Fruit fly (Drosophila melanogaster) whole organism: ENCODE measurements around the gene Sec10.

Experiments used
- CG8478 ChIP-seq: fragments of >200 bp; optimal IDR thresholded peaks from 2 replicates; lab custom pipeline; 2018; ENCODE audit warnings: inconsistent platforms
- Dll ChIP-seq: fragments of >200 bp; optimal IDR thresholded peaks from 2 replicates; lab custom pipeline; 2017
- EcR ChIP-seq, 2 experiments: fragments of >200 bp; optimal IDR thresholded peaks; 2 replicates each; lab custom pipeline; 2017; ENCODE audit warnings: missing biosample characterization in 2 of 2, missing genetic modification characterization in 2 of 2, missing genetic modification reagents in 2 of 2
- pan ChIP-seq: fragments of >200 bp; optimal IDR thresholded peaks from 2 replicates; lab custom pipeline; 2017
- psq ChIP-seq: fragments of >200 bp; optimal IDR thresholded peaks from 2 replicates; lab custom pipeline; 2017
- usp ChIP-seq: fragments of >200 bp; optimal IDR thresholded peaks from 2 replicates; lab custom pipeline; 2017; ENCODE audit warnings: missing biosample characterization, missing genetic modification characterization, mixed read lengths

Sec10 gene

dm6 chr3R:24150103-24150502, 15.5 kb downstream of the Sec10 start, which contains the start of gene p38c:
Gene p38c, minus strand, starts transcription at chr3R:24150203.
- TF ChIP-seq psq (lab: Kevin White, UChicago), result no peak
- TF ChIP-seq pan (lab: Kevin White, UChicago), result no peak
- TF ChIP-seq usp (GFP tag; lab: Kevin White, UChicago), result no peak
- TF ChIP-seq EcR (GFP tag; optimal IDR thresholded peaks at IDR 0.05; lab: Kevin White, UChicago), result no peak
- TF ChIP-seq CG8478 (lab: Kevin White, UChicago), result no peak
- TF ChIP-seq Dll (lab: Kevin White, UChicago), result no peak

DNA sequence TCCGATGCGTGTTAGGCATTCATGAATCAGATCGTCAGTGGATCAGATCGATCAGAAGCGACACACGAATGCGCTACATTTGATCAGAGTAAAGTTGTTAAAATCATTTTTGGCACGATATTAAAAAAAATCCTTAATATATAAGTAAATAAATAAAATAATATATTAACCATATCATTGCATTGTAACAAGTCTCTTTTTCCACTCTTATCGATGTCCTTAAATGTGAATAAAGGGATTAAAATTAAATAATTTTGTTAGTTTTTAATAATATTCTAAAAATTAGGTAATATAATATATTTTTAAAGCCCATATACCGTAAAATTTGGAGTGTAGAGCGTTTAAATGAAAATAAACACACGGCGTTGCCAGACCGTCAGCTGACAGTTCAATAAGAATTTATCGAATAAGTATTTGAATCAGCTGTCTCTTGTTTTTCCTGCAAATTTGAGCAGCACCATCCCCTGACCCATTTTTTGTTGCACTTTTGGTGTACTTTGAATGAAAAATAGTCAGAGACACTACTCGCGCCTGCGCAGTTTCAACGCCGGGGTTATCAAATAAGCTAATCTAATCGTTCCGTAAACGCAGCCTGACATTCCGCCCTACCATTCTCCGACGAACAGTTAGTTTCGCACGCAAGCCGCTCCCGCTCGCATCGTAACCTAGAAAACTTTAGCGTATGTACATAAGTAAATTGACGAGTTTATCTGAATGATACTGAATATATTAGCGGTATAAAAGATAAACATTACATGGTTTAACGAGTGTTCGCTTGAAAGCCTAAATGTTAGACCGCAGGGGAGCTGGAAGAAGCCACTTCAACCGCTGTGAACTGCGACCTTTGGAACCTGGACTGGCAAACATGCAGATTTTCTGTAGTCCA, 17.5 kb downstream of the Sec10 start, which contains the start of the genes p38a and CG6178:
TSS of gene p38a (minus strand) at position 398 of the 886 bp plus-strand sequence.
TSS of gene CG6178 (plus strand) at position 424 of the 886 bp plus-strand sequence.
- TF ChIP-seq psq (lab: Kevin White, UChicago) (no peak), CG8478 (lab: Kevin White, UChicago) (no peak), usp (GFP tag; lab: Kevin White, UChicago) (no peak), pan (lab: Kevin White, UChicago) (no peak), Dll (lab: Kevin White, UChicago) (no peak), EcR (GFP tag; optimal IDR thresholded peaks at IDR 0.05; lab: Kevin White, UChicago) (no peak)

DNA sequence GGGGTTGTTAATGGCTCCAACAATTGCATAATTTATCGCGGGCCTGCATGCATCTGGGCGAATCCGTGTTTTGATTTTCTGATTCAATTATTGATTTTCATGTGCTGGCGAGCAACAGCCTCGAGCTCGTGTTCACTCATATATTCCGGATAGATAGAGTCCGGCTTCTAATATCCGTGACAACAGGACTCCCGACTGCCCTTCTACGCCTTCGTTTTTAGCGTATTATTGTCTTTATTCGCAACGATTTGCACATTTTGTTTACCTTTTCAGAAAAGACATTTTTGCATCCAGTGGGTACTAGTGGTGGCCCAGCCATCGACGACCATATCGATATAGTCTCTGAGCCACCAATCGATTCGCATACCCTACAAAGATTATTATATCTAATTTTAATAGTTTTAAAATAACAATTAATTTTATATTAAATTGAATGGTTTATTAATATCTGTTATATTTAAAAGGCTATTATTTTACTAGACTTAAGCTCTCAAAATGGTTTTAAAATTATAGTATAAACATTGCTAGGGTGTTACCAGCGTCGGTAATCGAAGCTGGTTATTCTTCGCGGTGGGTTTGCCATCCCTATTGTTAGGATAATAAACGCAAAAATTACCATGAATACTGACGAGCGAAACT, 26.7 kb downstream of the Sec10 start, which contains the start of the genes Myo95E and TBC1d7:
TSS of gene Myo95E (minus strand) at position 326 of the 639 bp plus-strand sequence.
TSS of gene TBC1d7 (plus strand) at position 555 of the 639 bp plus-strand sequence.
- TF ChIP-seq EcR (GFP tag; optimal IDR thresholded peaks at IDR 0.05; lab: Kevin White, UChicago) (no peak), usp (GFP tag; lab: Kevin White, UChicago) (no peak), pan (lab: Kevin White, UChicago) (peak; percentile 69), CG8478 (lab: Kevin White, UChicago) (no peak), psq (lab: Kevin White, UChicago) (no peak), Dll (lab: Kevin White, UChicago) (no peak)

DNA sequence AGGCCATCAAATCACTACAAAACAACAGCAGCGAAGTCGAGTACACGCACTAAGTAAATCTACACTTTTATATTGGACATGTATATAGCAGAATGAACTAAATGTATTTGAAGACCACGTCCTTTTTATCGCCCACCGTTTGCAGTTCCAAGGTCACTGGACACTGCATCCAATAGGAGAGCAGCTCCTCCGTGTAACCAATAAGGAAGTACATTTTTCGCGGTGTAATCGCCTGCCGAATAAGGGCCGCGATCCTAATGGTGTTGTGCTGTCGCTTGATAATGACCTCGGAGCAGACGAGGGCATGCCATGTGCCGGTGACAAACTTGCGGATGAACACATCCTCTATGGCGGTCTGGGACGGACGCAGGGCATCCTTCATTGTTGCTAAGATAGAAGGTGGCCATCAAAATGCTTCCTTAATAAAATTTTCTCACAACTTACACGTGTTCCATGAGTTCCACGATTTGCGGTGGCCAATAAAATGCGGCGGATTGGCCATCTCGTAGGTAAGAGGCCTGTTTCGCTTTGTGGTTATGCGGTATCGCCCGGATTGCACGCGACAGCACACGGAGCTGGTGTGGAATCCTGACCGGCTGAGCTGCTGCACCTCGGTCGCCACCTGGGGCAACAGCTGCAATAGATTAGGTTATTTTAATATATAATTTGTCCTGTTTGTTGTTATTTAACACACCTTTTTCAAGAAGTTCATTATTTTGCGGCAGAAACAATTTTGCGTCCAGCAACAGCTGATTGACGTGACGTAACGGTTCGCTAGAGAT, 28.3 kb downstream of the Sec10 start, which contains the start of gene mRpS24:
TSS of gene mRpS24 (minus strand) at position 772 of the 782 bp plus-strand sequence.
- no peak for TF ChIP-seq Dll (lab: Kevin White, UChicago)
- no peak for TF ChIP-seq CG8478 (lab: Kevin White, UChicago)
- no peak for TF ChIP-seq psq (lab: Kevin White, UChicago)
- no peak for TF ChIP-seq EcR (GFP tag; optimal IDR thresholded peaks at IDR 0.05; lab: Kevin White, UChicago)
- TF ChIP-seq usp (GFP tag; lab: Kevin White, UChicago), result no peak
- no peak for TF ChIP-seq pan (lab: Kevin White, UChicago)

dm6 chr3R:24163556-24164022, 29.0 kb downstream of the Sec10 start, which contains the start of gene Apc2:
Gene Apc2, plus strand, starts transcription at chr3R:24163966.
- TF ChIP-seq CG8478 (lab: Kevin White, UChicago), result no peak
- TF ChIP-seq usp (GFP tag; lab: Kevin White, UChicago), result no peak

DNA sequence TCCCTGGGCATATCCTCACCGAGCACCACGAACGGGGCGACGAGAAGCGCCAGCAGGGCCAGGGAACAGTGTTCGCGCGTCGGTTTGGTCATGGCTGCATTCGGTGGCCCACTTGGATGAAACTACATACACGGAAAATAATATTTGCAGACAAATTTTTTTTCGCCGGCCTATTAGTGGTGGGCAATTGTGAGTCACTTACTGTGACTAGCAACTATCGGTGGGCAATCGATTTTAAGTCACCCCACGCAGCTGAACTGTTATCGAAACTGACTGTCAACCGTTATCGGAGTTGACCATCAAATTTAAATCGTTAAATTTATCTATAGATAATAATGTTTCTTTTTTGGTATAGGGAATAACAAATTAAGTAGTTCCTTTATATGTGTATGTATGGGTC, 34.7 kb downstream of the Sec10 start, which contains the start of gene CG5510:
TSS of gene CG5510 (minus strand) at position 201 of the 400 bp plus-strand sequence.
- TF ChIP-seq psq (lab: Kevin White, UChicago) (no peak), usp (GFP tag; lab: Kevin White, UChicago) (no peak), CG8478 (lab: Kevin White, UChicago) (no peak), EcR (GFP tag; optimal IDR thresholded peaks at IDR 0.05; lab: Kevin White, UChicago) (no peak), Dll (lab: Kevin White, UChicago) (no peak), pan (lab: Kevin White, UChicago) (no peak)

dm6 chr3R:24172379-24172778, 37.7 kb downstream of the Sec10 start, which contains the start of gene CG13606:
Gene CG13606, plus strand, starts transcription at chr3R:24172628.
- TF ChIP-seq psq (lab: Kevin White, UChicago) (no peak), CG8478 (lab: Kevin White, UChicago) (no peak), pan (lab: Kevin White, UChicago) (no peak), usp (GFP tag; lab: Kevin White, UChicago) (no peak), EcR (GFP tag; optimal IDR thresholded peaks at IDR 0.05; lab: Kevin White, UChicago) (no peak), Dll (lab: Kevin White, UChicago) (no peak)

dm6 chr3R:24186188-24186587, 51.6 kb downstream of the Sec10 start, which contains the start of gene mora:
Gene mora, plus strand, starts transcription at chr3R:24186359.
- TF ChIP-seq Dll (lab: Kevin White, UChicago) (no peak), pan (lab: Kevin White, UChicago) (no peak), CG8478 (lab: Kevin White, UChicago) (no peak), usp (GFP tag; lab: Kevin White, UChicago) (no peak), psq (lab: Kevin White, UChicago) (no peak), EcR (GFP tag; optimal IDR thresholded peaks at IDR 0.05; lab: Kevin White, UChicago) (no peak)
